Worm (Caenorhabditis elegans) whole organism, L2 larva: Measurements from ENCODE around the gene dod-17.

Experiments used
- F13H6.1 ChIP-seq: sonication (generic microtip); optimal IDR thresholded peaks from 2 replicates; lab custom pipeline; 2016; ENCODE audit warnings: missing genetic modification characterization, missing compliant biosample characterization
- R02D3.7 ChIP-seq: fragments of 150-350 bp; optimal IDR thresholded peaks from 2 replicates; lab custom pipeline; 2014; ENCODE audit warnings: missing biosample characterization, missing genetic modification characterization
- Y55F3AM.14 ChIP-seq: fragments of 200-800 bp; sonication (Bioruptor generic); optimal IDR thresholded peaks from 2 replicates; lab custom pipeline; 2018; ENCODE audit warnings: mild to moderate bottlenecking, missing genetic modification characterization, missing compliant biosample characterization
- ZK546.5 ChIP-seq: sonication (generic microtip); optimal IDR thresholded peaks from 2 replicates; lab custom pipeline; 2017; ENCODE audit warnings: missing biosample characterization, missing genetic modification characterization
- aly-2 ChIP-seq: fragments of 150-350 bp; optimal IDR thresholded peaks from 2 replicates; lab custom pipeline; 2014; ENCODE audit warnings: missing biosample characterization, missing genetic modification characterization
- ama-1 ChIP-seq: fragments of 150-350 bp; optimal IDR thresholded peaks from 2 replicates; lab custom pipeline; 2018; ENCODE audit warnings: inconsistent platforms
- blmp-1 ChIP-seq: sonication (generic microtip); optimal IDR thresholded peaks from 2 replicates; lab custom pipeline; 2017; ENCODE audit warnings: missing genetic modification characterization, mild to moderate bottlenecking, missing compliant biosample characterization, antibody characterized with exemption, moderate library complexity; ENCODE audit not compliant: insufficient read depth
- ceh-16 ChIP-seq: fragments of 150-350 bp; optimal IDR thresholded peaks from 2 replicates; lab custom pipeline; 2014; ENCODE audit warnings: missing biosample characterization, missing genetic modification characterization
- ceh-82 ChIP-seq: fragments of 150-350 bp; optimal IDR thresholded peaks from 2 replicates; lab custom pipeline; 2014; ENCODE audit warnings: missing biosample characterization, missing genetic modification characterization
- dmd-4 ChIP-seq: sonication (generic microtip); optimal IDR thresholded peaks from 2 replicates; lab custom pipeline; 2017; ENCODE audit warnings: missing biosample characterization, missing genetic modification characterization
- egl-27 ChIP-seq: sonication (generic microtip); optimal IDR thresholded peaks from 3 replicates; lab custom pipeline; 2017; ENCODE audit warnings: missing biosample characterization, missing genetic modification reagents, missing genetic modification characterization
- elt-1 ChIP-seq: fragments of 150-350 bp; optimal IDR thresholded peaks from 2 replicates; lab custom pipeline; 2014; ENCODE audit warnings: missing biosample characterization, missing genetic modification characterization
- fos-1 ChIP-seq: fragments of 150-350 bp; optimal IDR thresholded peaks from 2 replicates; lab custom pipeline; 2014; ENCODE audit warnings: missing biosample characterization, missing genetic modification characterization
- gmeb-1 ChIP-seq: fragments of 150-350 bp; optimal IDR thresholded peaks from 2 replicates; lab custom pipeline; 2014; ENCODE audit warnings: missing biosample characterization, missing genetic modification characterization
- lin-39 ChIP-seq: fragments of 150-350 bp; optimal IDR thresholded peaks from 2 replicates; lab custom pipeline; 2014; ENCODE audit warnings: missing biosample characterization, missing genetic modification reagents, missing genetic modification characterization
- lsy-2 ChIP-seq, 2 experiments: fragments of 150-350 bp in 1 of 2; sonication (generic microtip) in 1 of 2; optimal IDR thresholded peaks; 2 replicates each; lab custom pipeline; 2014 to 2017; ENCODE audit warnings: missing biosample characterization in 2 of 2, missing genetic modification characterization in 2 of 2
- mab-5 ChIP-seq: fragments of 150-350 bp; optimal IDR thresholded peaks from 2 replicates; lab custom pipeline; 2014; ENCODE audit warnings: missing biosample characterization, missing genetic modification characterization
- mbf-1 ChIP-seq: sonication (generic microtip); optimal IDR thresholded peaks from 2 replicates; lab custom pipeline; 2017; ENCODE audit warnings: missing biosample characterization, missing genetic modification characterization
- mdl-1 ChIP-seq, 2 experiments: fragments of 150-350 bp in 1 of 2; sonication (generic microtip) in 1 of 2; optimal IDR thresholded peaks; 2 replicates each; lab custom pipeline; 2017; ENCODE audit warnings: missing biosample characterization in 2 of 2, missing genetic modification characterization in 2 of 2
- nhr-11 ChIP-seq: fragments of 150-350 bp; optimal IDR thresholded peaks from 2 replicates; lab custom pipeline; 2014; ENCODE audit warnings: missing biosample characterization, missing genetic modification characterization
- nhr-129 ChIP-seq: fragments of 150-350 bp; optimal IDR thresholded peaks from 2 replicates; lab custom pipeline; 2014; ENCODE audit warnings: missing biosample characterization, missing genetic modification characterization
- nhr-23 ChIP-seq: fragments of 150-350 bp; optimal IDR thresholded peaks from 2 replicates; lab custom pipeline; 2014; ENCODE audit warnings: missing biosample characterization, missing genetic modification reagents, missing genetic modification characterization
- nhr-25 ChIP-seq: fragments of 150-350 bp; sonication (generic microtip); optimal IDR thresholded peaks from 3 replicates; lab custom pipeline; 2014; ENCODE audit warnings: missing biosample characterization, missing genetic modification characterization
- nhr-6 ChIP-seq: fragments of 150-350 bp; optimal IDR thresholded peaks from 2 replicates; lab custom pipeline; 2014; ENCODE audit warnings: missing biosample characterization, missing genetic modification characterization
- nhr-77 ChIP-seq: fragments of 150-350 bp; optimal IDR thresholded peaks from 2 replicates; lab custom pipeline; 2014; ENCODE audit warnings: missing biosample characterization, missing genetic modification characterization
- peb-1 ChIP-seq: fragments of 150-350 bp; optimal IDR thresholded peaks from 2 replicates; lab custom pipeline; 2014; ENCODE audit warnings: missing biosample characterization, missing genetic modification characterization
- sem-4 ChIP-seq: fragments of 150-350 bp; optimal IDR thresholded peaks from 2 replicates; lab custom pipeline; 2014; ENCODE audit warnings: missing biosample characterization, missing genetic modification reagents, missing genetic modification characterization
- skn-1 ChIP-seq: sonication (generic microtip); optimal IDR thresholded peaks from 2 replicates; lab custom pipeline; 2017; ENCODE audit warnings: missing biosample characterization, missing genetic modification characterization
- sma-9 ChIP-seq, 2 experiments: fragments of 150-350 bp in 1 of 2; sonication (generic microtip) in 1 of 2; optimal IDR thresholded peaks; 2 replicates each; lab custom pipeline; 2014 to 2016; ENCODE audit warnings: missing genetic modification characterization in 2 of 2, mild to moderate bottlenecking in 1 of 2, missing biosample characterization in 1 of 2, missing compliant biosample characterization in 1 of 2, missing genetic modification reagents in 1 of 2, moderate library complexity in 1 of 2
- snpc-4 ChIP-seq: fragments of 150-350 bp; optimal IDR thresholded peaks from 2 replicates; lab custom pipeline; 2014; ENCODE audit warnings: missing biosample characterization, missing genetic modification characterization
- unc-39 ChIP-seq: fragments of 150-350 bp; optimal IDR thresholded peaks from 2 replicates; lab custom pipeline; 2014; ENCODE audit warnings: missing biosample characterization, missing genetic modification characterization
- unc-55 ChIP-seq: fragments of 150-350 bp; sonication (generic microtip); optimal IDR thresholded peaks from 3 replicates; lab custom pipeline; 2014; ENCODE audit warnings: missing biosample characterization, missing genetic modification reagents, missing genetic modification characterization
- unc-62 ChIP-seq: fragments of 150-350 bp; optimal IDR thresholded peaks from 2 replicates; lab custom pipeline; 2014; ENCODE audit warnings: missing biosample characterization, missing genetic modification reagents, missing genetic modification characterization
- zag-1 ChIP-seq: fragments of 150-350 bp; optimal IDR thresholded peaks from 2 replicates; lab custom pipeline; 2014; ENCODE audit warnings: missing biosample characterization, missing genetic modification characterization
- ztf-4 ChIP-seq: fragments of 150-350 bp; optimal IDR thresholded peaks from 2 replicates; lab custom pipeline; 2014; ENCODE audit warnings: missing biosample characterization, missing genetic modification characterization

Gene dod-17

DNA sequence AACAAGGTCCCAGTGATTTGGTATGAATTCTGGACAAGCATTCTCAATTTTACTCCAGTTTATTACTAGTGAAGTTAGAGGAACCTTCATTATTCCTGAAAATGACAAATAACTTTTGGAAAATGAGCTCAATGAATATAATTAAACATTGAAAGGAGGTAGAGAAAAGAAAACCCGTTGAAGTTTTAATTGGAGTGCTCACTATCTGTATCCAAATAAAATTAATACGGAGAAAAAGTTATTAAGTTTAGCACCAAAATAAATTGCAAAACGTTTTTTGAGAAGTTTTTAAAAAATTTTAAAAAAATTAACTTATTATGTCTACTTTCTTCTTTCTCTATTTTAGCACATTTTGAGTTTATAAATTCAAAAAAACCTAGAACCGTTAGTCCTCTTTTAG is 29.6 kb upstream of the dod-17 start, which contains the start of gene F55G11.1:
TSS of gene F55G11.1 (minus strand) at position 101 of the 400 bp plus-strand sequence.
- TF ChIP-seq zag-1 (tag; lab: Kevin White, UChicago) (no peak), gmeb-1 (no peak), nhr-6 (tag; lab: Kevin White, UChicago) (no peak), sma-9 (GFP tag; optimal IDR thresholded peaks at IDR 0.05; lab: Kevin White, UChicago) (no peak), sma-9 (tag; optimal IDR thresholded peaks at IDR 0.05; lab: Kevin White, UChicago) (no peak), ceh-82 (tag; lab: Kevin White, UChicago) (no peak), ZK546.5 (tag; lab: Kevin White, UChicago) (no peak), ama-1 (lab: Kevin White, UChicago) (no peak), R02D3.7 (tag; lab: Kevin White, UChicago) (no peak), unc-62 (no peak), ztf-4 (tag; lab: Kevin White, UChicago) (no peak), mbf-1 (tag; lab: Kevin White, UChicago) (no peak)

DNA sequence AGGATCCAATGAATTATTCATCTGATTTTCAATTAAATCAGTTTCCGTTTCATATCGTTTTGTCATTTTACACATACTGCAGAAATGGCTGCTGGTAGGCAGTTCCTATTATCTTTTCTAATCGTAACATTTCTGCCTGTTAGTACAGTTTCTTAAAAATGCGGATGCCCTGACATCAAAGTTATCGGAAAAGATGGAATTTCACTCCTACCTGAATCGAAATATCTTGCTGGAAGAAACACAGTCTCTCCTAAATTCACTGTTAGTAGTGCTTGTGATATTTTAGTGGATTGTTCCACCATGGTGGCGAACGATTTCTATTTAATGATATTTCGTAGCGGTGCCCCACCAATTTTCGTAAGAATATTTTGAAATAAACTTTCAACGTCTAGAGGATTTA is 27.6 kb upstream of the dod-17 start, which contains the start of gene F55G11.10:
TSS of gene F55G11.10 (plus strand) at position 301 of the 400 bp plus-strand sequence.
- TF ChIP-seq mab-5 (tag; lab: Kevin White, UChicago) (no peak), gmeb-1 (no peak), Y55F3AM.14 (no peak), egl-27 (tag; lab: Kevin White, UChicago) (no peak), ztf-4 (tag; lab: Kevin White, UChicago) (no peak), sem-4 (tag; lab: Kevin White, UChicago) (no peak), sma-9 (GFP tag; optimal IDR thresholded peaks at IDR 0.05; lab: Kevin White, UChicago) (no peak), sma-9 (tag; optimal IDR thresholded peaks at IDR 0.05; lab: Kevin White, UChicago) (no peak), fos-1 (tag; lab: Kevin White, UChicago) (no peak), lin-39 (tag; lab: Kevin White, UChicago) (no peak), aly-2 (tag; lab: Kevin White, UChicago) (no peak), ceh-82 (tag; lab: Kevin White, UChicago) (no peak), nhr-23 (tag; lab: Kevin White, UChicago) (no peak), dmd-4 (tag; lab: Kevin White, UChicago) (no peak), peb-1 (no peak), unc-62 (no peak)

- TF ChIP-seq nhr-11 (no peak), mbf-1 (tag; lab: Kevin White, UChicago) (no peak), zag-1 (tag; lab: Kevin White, UChicago) (no peak), ceh-16 (tag; lab: Kevin White, UChicago) (no peak), ceh-82 (tag; lab: Kevin White, UChicago) (no peak), sma-9 (GFP tag; optimal IDR thresholded peaks at IDR 0.05; lab: Kevin White, UChicago) (no peak), sma-9 (tag; optimal IDR thresholded peaks at IDR 0.05; lab: Kevin White, UChicago) (no peak), mdl-1 (tag; optimal IDR thresholded peaks at IDR 0.05; lab: Kevin White, UChicago) (no peak), Y55F3AM.14 (no peak), peb-1 (no peak), unc-55 (GFP tag; lab: Kevin White, UChicago) (no peak), mab-5 (tag; lab: Kevin White, UChicago) (no peak), nhr-77 (no peak), snpc-4 (tag; lab: Kevin White, UChicago) (no peak), skn-1 (tag; lab: Kevin White, UChicago) (no peak), nhr-25 (tag; lab: Kevin White, UChicago) (no peak)
Measured at ce11 chrIV:12957730-12958129, 18.4 kb upstream of the dod-17 start, which contains the start of gene F55G11.6. TSS of gene F55G11.6 (plus strand) at chrIV:12958030.

ce11 chrIV:12960136-12960535 is 16.0 kb upstream of the dod-17 start, which contains the start of gene F55G11.7:
TSS of gene F55G11.7 (plus strand) at chrIV:12960436.
- no peak for TF ChIP-seq Y55F3AM.14
- no peak for TF ChIP-seq nhr-129
- TF ChIP-seq ceh-82 (tag; lab: Kevin White, UChicago), result no peak
- TF ChIP-seq elt-1 (tag; lab: Kevin White, UChicago), result no peak
- TF ChIP-seq unc-39 (tag; lab: Kevin White, UChicago), result no peak
- no peak for TF ChIP-seq lin-39 (tag; lab: Kevin White, UChicago)
- no peak for TF ChIP-seq zag-1 (tag; lab: Kevin White, UChicago)
- TF ChIP-seq fos-1 (tag; lab: Kevin White, UChicago), result no peak
- no peak for TF ChIP-seq F13H6.1
- TF ChIP-seq unc-62, result no peak
- TF ChIP-seq ceh-16 (tag; lab: Kevin White, UChicago), result no peak
- no peak for TF ChIP-seq ZK546.5 (tag; lab: Kevin White, UChicago)
- no peak for TF ChIP-seq mdl-1 (tag; optimal IDR thresholded peaks at IDR 0.05; lab: Kevin White, UChicago)
- no peak for TF ChIP-seq peb-1
- no peak for TF ChIP-seq lsy-2 (tag; optimal IDR thresholded peaks at IDR 0.05; lab: Kevin White, UChicago)
- no peak for TF ChIP-seq unc-55 (GFP tag; lab: Kevin White, UChicago)
- TF ChIP-seq blmp-1 (tag; lab: Kevin White, UChicago), result no peak
